Fruit fly (Drosophila melanogaster): ENCODE measurements around the gene CG42824.
A peak's percentile ranks its signal among the peaks of the same experiment; 100 is the strongest.

The CG42824 gene

dm6 chr3R:17400675-17401118 is 5.6 kb downstream of the CG42824 start (continued):
- peak; percentile 29 for TF ChIP-seq CG6854 (GFP tag; optimal IDR thresholded peaks at IDR 0.05)
- TF ChIP-seq svp (GFP tag) = peak; percentile 96
- 0 out of 3 replicates have a peak, but pooled peaks have one; percentile 40 for TF ChIP-seq eg (GFP tag; IDR thresholded peaks at IDR 0.05)
- TF ChIP-seq CG31627 (GFP tag; optimal IDR thresholded peaks at IDR 0.05) = peak; percentile 49
- peak; percentile 39 for TF ChIP-seq Sox14 (GFP tag; optimal IDR thresholded peaks at IDR 0.05)
- TF ChIP-seq CG10669 (GFP tag; optimal IDR thresholded peaks at IDR 0.05) = peak; percentile 78
- peak; percentile 14 for TF ChIP-seq Sox102F (GFP tag; optimal IDR thresholded peaks at IDR 0.05)
- TF ChIP-seq Blimp-1 (GFP tag; optimal IDR thresholded peaks at IDR 0.05) = peak; percentile 31
- TF ChIP-seq Hr4 (GFP tag; optimal IDR thresholded peaks at IDR 0.05) = peak; percentile 65
- TF ChIP-seq Ets96B (tag; optimal IDR thresholded peaks at IDR 0.05) = peak; percentile 75
- peak; percentile 29 for TF ChIP-seq CG8632 (GFP tag; optimal IDR thresholded peaks at IDR 0.05)
- peak; percentile 49 for TF ChIP-seq Ets21C (GFP tag; optimal IDR thresholded peaks at IDR 0.05)
- peak; percentile 64 for TF ChIP-seq CG6792 (GFP tag; optimal IDR thresholded peaks at IDR 0.05)
- no peak; the same call in 1 of the 2 replicates for TF ChIP-seq CG11294 (GFP tag; IDR thresholded peaks at IDR 0.05)
- TF ChIP-seq fd85E (GFP tag; optimal IDR thresholded peaks at IDR 0.05) = peak; percentile 20
- no peak for TF ChIP-seq Eip93F (GFP tag; optimal IDR thresholded peaks at IDR 0.05)
- TF ChIP-seq CG6808 (GFP tag; optimal IDR thresholded peaks at IDR 0.05) = peak; percentile 58
- TF ChIP-seq topi (GFP tag; optimal IDR thresholded peaks at IDR 0.05) = peak; percentile 84
- peak; percentile 72 for TF ChIP-seq esn (GFP tag; optimal IDR thresholded peaks at IDR 0.05)
- TF ChIP-seq pdm3 (GFP tag; optimal IDR thresholded peaks at IDR 0.05) = peak; percentile 59
- TF ChIP-seq CG34406 (GFP tag; optimal IDR thresholded peaks at IDR 0.05) = peak; percentile 36
- peak; percentile 31 for TF ChIP-seq CG4318 (GFP tag; optimal IDR thresholded peaks at IDR 0.05)
- TF ChIP-seq CG11762 (GFP tag; optimal IDR thresholded peaks at IDR 0.05; ENCODE audit: insufficient read depth) = peak; percentile 77
- TF ChIP-seq CG6163 (GFP tag; IDR thresholded peaks at IDR 0.05) = peak; percentile 75
- peak; percentile 63 for TF ChIP-seq CG10631 (GFP tag; optimal IDR thresholded peaks at IDR 0.05)
- peak; percentile 83 for TF ChIP-seq CG3919 (GFP tag; optimal IDR thresholded peaks at IDR 0.05)
- peak; percentile 64 for TF ChIP-seq spab (GFP tag; optimal IDR thresholded peaks at IDR 0.05)
- TF ChIP-seq CG6276 (GFP tag; optimal IDR thresholded peaks at IDR 0.05) = peak; percentile 67
- peak; percentile 96 for TF ChIP-seq Eip78C (GFP tag)
- TF ChIP-seq Lpt (GFP tag; optimal IDR thresholded peaks at IDR 0.05) = peak; percentile 70
- TF ChIP-seq cyc (GFP tag; optimal IDR thresholded peaks at IDR 0.05) = peak; percentile 75
- peak; percentile 55 for TF ChIP-seq OdsH (GFP tag; optimal IDR thresholded peaks at IDR 0.05)
- TF ChIP-seq Sox15 (GFP tag; optimal IDR thresholded peaks at IDR 0.05) = peak; percentile 19
- peak; percentile 56 for TF ChIP-seq CG7368 (GFP tag; optimal IDR thresholded peaks at IDR 0.05)
- TF ChIP-seq Met (GFP tag; optimal IDR thresholded peaks at IDR 0.05) = peak; percentile 57
- TF ChIP-seq ss (GFP tag; optimal IDR thresholded peaks at IDR 0.05) = peak; percentile 44 to 67
- TF ChIP-seq acj6 (GFP tag; optimal IDR thresholded peaks at IDR 0.05) = peak; percentile 47
- peak; percentile 39 for TF ChIP-seq CG3032 (tag; optimal IDR thresholded peaks at IDR 0.05)
- TF ChIP-seq dsx (GFP tag; optimal IDR thresholded peaks at IDR 0.05; ENCODE audit: poor library complexity, severe bottlenecking) = peak; percentile 69
- peak; percentile 63 for TF ChIP-seq lz (GFP tag; optimal IDR thresholded peaks at IDR 0.05)

dm6 chr3R:17400102-17400501 is 6.2 kb downstream of the CG42824 start:
- TF ChIP-seq CG10669 (GFP tag; optimal IDR thresholded peaks at IDR 0.05) (no peak), fkh (GFP tag; optimal IDR thresholded peaks at IDR 0.05) (peak; percentile 19)
